Fruit fly (Drosophila melanogaster): ENCODE results near the gene 140up.

140up gene

DNA sequence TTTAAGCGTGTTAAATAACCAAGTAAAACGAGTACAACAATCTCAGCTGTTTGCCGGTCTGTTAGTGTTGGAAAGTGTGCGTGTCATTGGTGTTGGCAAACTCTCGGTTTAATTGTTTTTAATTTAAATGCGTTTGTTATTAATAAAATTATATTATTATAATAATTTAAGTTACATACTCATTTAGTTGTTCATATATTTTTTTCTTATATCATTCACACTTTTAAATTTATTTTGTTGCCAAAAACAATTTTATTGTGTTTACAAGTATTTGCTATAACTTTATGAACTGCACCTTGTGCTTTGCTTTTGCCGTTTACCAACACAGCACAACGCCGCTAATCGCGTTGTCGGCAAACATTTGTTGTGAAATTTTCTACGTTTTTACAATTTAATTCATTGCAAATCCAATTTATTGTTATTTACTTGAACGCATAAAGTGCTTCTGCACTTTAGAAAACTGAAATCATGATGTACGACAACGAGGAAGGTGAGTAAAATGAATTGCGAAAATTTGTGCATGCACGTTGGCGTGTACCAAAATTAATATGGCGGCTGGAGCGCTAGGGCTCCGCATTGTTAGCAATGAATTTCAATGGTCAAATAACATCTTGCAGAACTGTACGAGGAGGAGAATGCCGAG is at the start of gene 140up, which contains the start of gene Polr2B (continued):
- TF ChIP-seq CG3838 (GFP tag; optimal IDR thresholded peaks at IDR 0.05) (peak; percentile 50), PHDP (tag; optimal IDR thresholded peaks at IDR 0.05) (peak; percentile 95), H2.0 (GFP tag; IDR thresholded peaks at IDR 0.05) (peak; percentile 87), en (GFP tag; optimal IDR thresholded peaks at IDR 0.05) (peak; percentile 35), maf-S (GFP tag; optimal IDR thresholded peaks at IDR 0.05) (peak; percentile 75), CG12769 (tag; optimal IDR thresholded peaks at IDR 0.05) (no peak), stc (GFP tag; IDR thresholded peaks at IDR 0.05) (peak; percentile 89), CG14050 (GFP tag; IDR thresholded peaks at IDR 0.05) (peak; percentile 90), sim (GFP tag; IDR thresholded peaks at IDR 0.05) (0 out of 2 replicates have a peak, but pooled peaks have one; percentile 27), CG2202 (tag; optimal IDR thresholded peaks at IDR 0.05) (peak; percentile 82), gcm2 (GFP tag; optimal IDR thresholded peaks at IDR 0.05) (no peak), CG16813 (GFP tag; IDR thresholded peaks at IDR 0.05; ENCODE audit: partially characterized antibody) (no peak), CG7357 (GFP tag; IDR thresholded peaks at IDR 0.05) (peak; percentile 82), CG3163 (GFP tag; optimal IDR thresholded peaks at IDR 0.05) (peak; percentile 23), CG4360 (GFP tag; IDR thresholded peaks at IDR 0.05) (peak; percentile 52; the same call in 1 of the 2 replicates), vfl (GFP tag; optimal IDR thresholded peaks at IDR 0.05) (peak; percentile 78), Vsx1 (GFP tag; optimal IDR thresholded peaks at IDR 0.05) (no peak), ATbp (GFP tag; optimal IDR thresholded peaks at IDR 0.05) (peak; percentile 81), Dp (GFP tag; optimal IDR thresholded peaks at IDR 0.05) (peak; percentile 23), schlank (tag; optimal IDR thresholded peaks at IDR 0.05) (peak; percentile 74), CG12155 (GFP tag; optimal IDR thresholded peaks at IDR 0.05) (peak; percentile 94), odd (GFP tag; optimal IDR thresholded peaks at IDR 0.05) (peak; percentile 80), so (GFP tag; IDR thresholded peaks at IDR 0.05) (peak; percentile 90), CG7372 (GFP tag; IDR thresholded peaks at IDR 0.05) (peak; percentile 93), CG30403 (GFP tag; optimal IDR thresholded peaks at IDR 0.05) (peak; percentile 97), CG2889 (GFP tag; IDR thresholded peaks at IDR 0.05) (peak; percentile 89), lilli (GFP tag; optimal IDR thresholded peaks at IDR 0.05) (peak; percentile 89), Nf-YC (tag; optimal IDR thresholded peaks at IDR 0.05) (peak; percentile 86), caup (GFP tag; optimal IDR thresholded peaks at IDR 0.05; ENCODE audit: severe bottlenecking) (peak; percentile 92), CG6272 (GFP tag; IDR thresholded peaks at IDR 0.05) (peak; percentile 93), CHES-1-like (GFP tag; optimal IDR thresholded peaks at IDR 0.05) (peak; percentile 76), Jarid2 (GFP tag; optimal IDR thresholded peaks at IDR 0.05) (peak; percentile 70), CG3407 (GFP tag; optimal IDR thresholded peaks at IDR 0.05) (peak; percentile 86), gsb (GFP tag; IDR thresholded peaks at IDR 0.05) (peak; percentile 84), hbn (GFP tag; IDR thresholded peaks at IDR 0.05; ENCODE audit: partially characterized antibody) (no peak), peb (GFP tag; IDR thresholded peaks at IDR 0.05) (peak; percentile 81), toy (GFP tag; IDR thresholded peaks at IDR 0.05) (peak; percentile 85), Fer1 (GFP tag; optimal IDR thresholded peaks at IDR 0.05) (peak; percentile 90), dysf (GFP tag; IDR thresholded peaks at IDR 0.05) (peak; percentile 95), B-H1 (GFP tag; IDR thresholded peaks at IDR 0.05) (peak; percentile 87), Meics (GFP tag; optimal IDR thresholded peaks at IDR 0.05) (peak; percentile 92), ase (GFP tag; IDR thresholded peaks at IDR 0.05) (peak; percentile 89), knrl (GFP tag; IDR thresholded peaks at IDR 0.05; ENCODE audit: partially characterized antibody) (no peak; the same call in 2 of the 3 replicates), CG10543 (GFP tag; optimal IDR thresholded peaks at IDR 0.05) (peak; percentile 93), CG16815 (GFP tag; optimal IDR thresholded peaks at IDR 0.05) (peak; percentile 91), tio (GFP tag; optimal IDR thresholded peaks at IDR 0.05) (peak; percentile 91), MESR4 (GFP tag; optimal IDR thresholded peaks at IDR 0.05) (peak; percentile 91), CG31365 (tag; optimal IDR thresholded peaks at IDR 0.05) (no peak), CG2120 (GFP tag; optimal IDR thresholded peaks at IDR 0.05) (peak; percentile 92), Antp (GFP tag; optimal IDR thresholded peaks at IDR 0.05) (peak; percentile 87)

Measured in whole organism, embryonic.